Worm (Caenorhabditis elegans): ENCODE results near the gene C29G2.3.

DNA sequence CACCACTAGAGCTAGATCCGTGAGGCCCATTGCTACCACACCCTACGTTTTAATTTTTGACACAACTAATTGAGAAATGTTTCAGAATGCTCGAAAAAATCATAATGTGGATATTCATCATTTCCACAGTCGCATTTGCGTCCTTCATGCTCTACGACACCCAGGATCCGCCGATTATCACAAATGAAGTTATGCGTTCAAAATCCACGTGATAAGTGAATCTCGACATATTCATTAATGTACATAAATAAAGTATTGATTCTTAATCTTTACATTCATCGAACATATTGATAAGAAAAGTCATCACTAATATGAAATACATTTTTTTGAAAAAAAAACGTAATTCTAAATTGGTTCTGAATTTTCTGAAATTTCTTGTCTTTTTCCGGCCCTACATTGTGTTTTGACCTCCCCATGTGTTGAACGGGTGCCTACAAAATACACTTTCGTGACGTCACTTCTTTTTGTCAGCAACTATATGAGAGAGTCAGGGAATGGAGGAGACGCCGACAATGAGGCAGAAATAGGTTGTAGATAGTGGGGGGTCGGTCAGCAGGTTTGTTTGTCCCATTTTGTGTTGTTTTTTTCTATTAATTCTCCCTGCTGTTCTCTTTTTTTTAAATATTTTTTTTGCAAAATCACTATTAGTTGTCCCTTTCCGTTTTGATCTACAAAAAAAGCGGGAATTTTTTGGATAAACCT is 34.4 kb downstream of the C29G2.3 start, which contains the start of gene F53E10.1:
- no peak for TF ChIP-seq ref-1 (GFP tag; conservative IDR thresholded peaks at IDR 0.05)
- TF ChIP-seq tab-1 (GFP tag; IDR thresholded peaks at IDR 0.05) = no peak
